Worm (Caenorhabditis elegans) whole organism, L1 larva: Measurements from ENCODE around the gene clec-48.
A peak's percentile ranks its signal among the peaks of the same experiment; 100 is the strongest.

Experiments used
- C04F5.9 ChIP-seq: sonication (generic microtip); optimal IDR thresholded peaks from 2 replicates; lab custom pipeline; 2016; ENCODE audit warnings: missing genetic modification characterization, missing compliant biosample characterization
- C16A3.4 ChIP-seq: fragments of 150-350 bp; optimal IDR thresholded peaks from 2 replicates; lab custom pipeline; 2014; ENCODE audit warnings: missing biosample characterization, missing genetic modification characterization
- Y116A8C.19 ChIP-seq: sonication (generic microtip); optimal IDR thresholded peaks from 2 replicates; lab custom pipeline; 2016; ENCODE audit warnings: missing compliant biosample characterization, missing genetic modification characterization, borderline replicate concordance
- ama-1 ChIP-seq: fragments of 150-350 bp; optimal IDR thresholded peaks from 2 replicates; lab custom pipeline; 2014
- blmp-1 ChIP-seq: fragments of 150-350 bp; optimal IDR thresholded peaks from 2 replicates; lab custom pipeline; 2014; ENCODE audit warnings: missing biosample characterization, missing genetic modification characterization
- ceh-8 ChIP-seq: fragments of 200-800 bp; sonication (Bioruptor generic); optimal IDR thresholded peaks from 2 replicates; lab custom pipeline; 2018; ENCODE audit warnings: mild to moderate bottlenecking, missing genetic modification characterization, moderate library complexity, missing compliant biosample characterization
- ceh-82 ChIP-seq, 3 experiments: fragments of 150-350 bp in 1 of 3; sonication (generic microtip) in 2 of 3; optimal IDR thresholded peaks; 2 replicates each; lab custom pipeline; 2014 to 2017; ENCODE audit warnings: missing biosample characterization in 3 of 3, missing genetic modification characterization in 3 of 3
- ceh-88 ChIP-seq: fragments of 200-800 bp; sonication (Bioruptor generic); IDR thresholded peaks from 2 replicates; pipeline ENCODE4 v1.3.6; 2022; ENCODE audit warnings: missing genetic modification characterization, missing compliant biosample characterization
- ceh-90 ChIP-seq: sonication (generic microtip); optimal IDR thresholded peaks from 2 replicates; lab custom pipeline; 2016; ENCODE audit warnings: missing genetic modification characterization, missing compliant biosample characterization
- ces-1 ChIP-seq: fragments of 150-350 bp; optimal IDR thresholded peaks from 2 replicates; lab custom pipeline; 2014; ENCODE audit warnings: missing biosample characterization, missing genetic modification reagents, missing genetic modification characterization
- efl-1 ChIP-seq, 4 experiments: fragments of 150-350 bp; optimal IDR thresholded peaks in 3 of 4; peaks in 1 of 4; 1 replicate in 1 of 4; 2 replicates in 3 of 4; lab custom pipeline; 2014; ENCODE audit warnings: missing biosample characterization in 2 of 4, missing genetic modification characterization in 2 of 4, missing genetic modification reagents in 2 of 4
- egl-13 ChIP-seq: sonication (generic microtip); optimal IDR thresholded peaks from 2 replicates; lab custom pipeline; 2016; ENCODE audit warnings: missing genotype, missing genetic modification reagents, missing genetic modification characterization, missing compliant biosample characterization
- ets-5 ChIP-seq: fragments of 200-800 bp; sonication (Bioruptor generic); IDR thresholded peaks from 2 replicates; pipeline ENCODE4 v1.3.6; 2022; ENCODE audit warnings: missing genetic modification characterization, missing compliant biosample characterization
- grh-1 ChIP-seq: fragments of 200-800 bp; sonication (Bioruptor generic); IDR thresholded peaks from 2 replicates; pipeline ENCODE4 v1.3.6; 2022; ENCODE audit warnings: missing genetic modification reagents, missing genetic modification characterization, missing compliant biosample characterization
- jun-1 ChIP-seq: fragments of 150-350 bp; optimal IDR thresholded peaks from 2 replicates; lab custom pipeline; 2014; ENCODE audit warnings: missing biosample characterization, missing genetic modification reagents, missing genetic modification characterization
- lin-13 ChIP-seq: fragments of 150-350 bp; optimal IDR thresholded peaks from 2 replicates; lab custom pipeline; 2014; ENCODE audit warnings: missing biosample characterization, missing genetic modification reagents, missing genetic modification characterization
- lin-15B ChIP-seq: fragments of 150-350 bp; sonication (generic microtip); optimal IDR thresholded peaks from 3 replicates; lab custom pipeline; 2014; ENCODE audit warnings: missing biosample characterization, missing genetic modification characterization
- lir-3 ChIP-seq: sonication (generic microtip); optimal IDR thresholded peaks from 2 replicates; lab custom pipeline; 2016; ENCODE audit warnings: mild to moderate bottlenecking, missing genetic modification characterization, moderate library complexity, missing compliant biosample characterization; ENCODE audit not compliant: poor library complexity
- mab-9 ChIP-seq: fragments of 200-800 bp; sonication (Bioruptor generic); IDR thresholded peaks from 2 replicates; pipeline ENCODE4 v1.3.6; 2022; ENCODE audit warnings: missing genetic modification reagents, missing genetic modification characterization, missing compliant biosample characterization
- mef-2 ChIP-seq: fragments of 150-350 bp; optimal IDR thresholded peaks from 2 replicates; lab custom pipeline; 2014; ENCODE audit warnings: missing biosample characterization, missing genetic modification characterization
- nhr-11 ChIP-seq: fragments of 150-350 bp; optimal IDR thresholded peaks from 2 replicates; lab custom pipeline; 2014; ENCODE audit warnings: missing biosample characterization, missing genetic modification characterization
- nhr-76 ChIP-seq: sonication (generic microtip); optimal IDR thresholded peaks from 2 replicates; lab custom pipeline; 2017; ENCODE audit warnings: missing biosample characterization, missing genetic modification characterization
- nhr-85 ChIP-seq: sonication (generic microtip); peaks from one replicate; lab custom pipeline; 2016; ENCODE audit warnings: missing genetic modification characterization, inconsistent platforms, missing compliant biosample characterization
- nhr-90 ChIP-seq: sonication (generic microtip); optimal IDR thresholded peaks from 2 replicates; lab custom pipeline; 2016; ENCODE audit warnings: mild to moderate bottlenecking, missing genetic modification characterization, missing compliant biosample characterization; ENCODE audit not compliant: poor library complexity
- pag-3 ChIP-seq: sonication (generic microtip); optimal IDR thresholded peaks from 2 replicates; lab custom pipeline; 2017; ENCODE audit warnings: missing genetic modification characterization, mild to moderate bottlenecking, missing compliant biosample characterization, antibody characterized with exemption, borderline replicate concordance; ENCODE audit not compliant: insufficient read depth
- rnt-1 ChIP-seq: sonication (generic microtip); optimal IDR thresholded peaks from 2 replicates; lab custom pipeline; 2016; ENCODE audit warnings: mild to moderate bottlenecking, missing genetic modification characterization, moderate library complexity, missing compliant biosample characterization
- sup-37 ChIP-seq: fragments of 200-800 bp; sonication (Bioruptor generic); optimal IDR thresholded peaks from 2 replicates; lab custom pipeline; 2018; ENCODE audit warnings: mild to moderate bottlenecking, missing genetic modification characterization, missing compliant biosample characterization
- tbx-2 ChIP-seq: sonication (generic microtip); optimal IDR thresholded peaks from 2 replicates; lab custom pipeline; 2016; ENCODE audit warnings: missing genetic modification characterization, missing compliant biosample characterization
- unc-130 ChIP-seq: fragments of 150-350 bp; optimal IDR thresholded peaks from 2 replicates; lab custom pipeline; 2017; ENCODE audit warnings: missing biosample characterization, missing genetic modification characterization, inconsistent platforms
- unc-62 ChIP-seq: fragments of 150-350 bp; optimal IDR thresholded peaks from 2 replicates; lab custom pipeline; 2014; ENCODE audit warnings: missing biosample characterization, missing genetic modification reagents, missing genetic modification characterization
- unc-86 ChIP-seq: sonication (generic microtip); optimal IDR thresholded peaks from 2 replicates; lab custom pipeline; 2016; ENCODE audit warnings: missing genetic modification characterization, missing compliant biosample characterization
- zip-4 ChIP-seq: fragments of 200-800 bp; sonication (Bioruptor generic); optimal IDR thresholded peaks from 2 replicates; lab custom pipeline; 2018; ENCODE audit warnings: mild to moderate bottlenecking, missing genetic modification characterization, moderate library complexity, missing compliant biosample characterization
- ztf-11 ChIP-seq, 2 experiments: sonication (generic microtip); optimal IDR thresholded peaks; 2 replicates each; lab custom pipeline; 2016 to 2017; ENCODE audit warnings: missing genetic modification characterization in 2 of 2, missing biosample characterization in 1 of 2, missing compliant biosample characterization in 1 of 2

The clec-48 gene

DNA sequence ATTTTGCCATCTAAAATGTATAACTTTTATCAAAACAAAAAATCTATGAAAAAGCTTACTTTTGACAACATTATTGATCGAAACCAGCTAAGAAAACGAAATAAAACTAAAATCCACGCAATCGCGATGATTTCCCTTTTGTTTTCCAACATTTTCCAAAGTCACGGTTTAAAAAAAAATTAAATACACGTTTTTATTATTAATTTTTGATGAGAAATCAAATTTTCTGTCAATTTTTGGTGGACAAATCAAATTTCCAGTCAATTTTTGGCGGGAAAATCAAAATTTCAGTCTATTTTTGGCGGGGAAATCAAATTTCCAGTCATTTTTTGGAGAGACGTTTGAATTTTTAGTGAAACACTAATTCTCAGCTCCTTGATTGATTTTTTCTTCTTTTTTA is 6.9 kb downstream of the clec-48 start, which contains the start of gene C14A6.5:
Gene C14A6.5, minus strand, starts transcription at position 101 of the 400 bp plus-strand sequence.
- TF ChIP-seq rnt-1 (tag; lab: Kevin White, UChicago) (no peak), nhr-90 (tag; lab: Kevin White, UChicago) (no peak), ceh-90 (tag; lab: Kevin White, UChicago) (no peak), ztf-11 (tag; optimal IDR thresholded peaks at IDR 0.05; lab: Kevin White, UChicago) (no peak), egl-13 (tag; lab: Kevin White, UChicago) (no peak), ets-5 (no peak), blmp-1 (tag; lab: Kevin White, UChicago) (no peak)

DNA sequence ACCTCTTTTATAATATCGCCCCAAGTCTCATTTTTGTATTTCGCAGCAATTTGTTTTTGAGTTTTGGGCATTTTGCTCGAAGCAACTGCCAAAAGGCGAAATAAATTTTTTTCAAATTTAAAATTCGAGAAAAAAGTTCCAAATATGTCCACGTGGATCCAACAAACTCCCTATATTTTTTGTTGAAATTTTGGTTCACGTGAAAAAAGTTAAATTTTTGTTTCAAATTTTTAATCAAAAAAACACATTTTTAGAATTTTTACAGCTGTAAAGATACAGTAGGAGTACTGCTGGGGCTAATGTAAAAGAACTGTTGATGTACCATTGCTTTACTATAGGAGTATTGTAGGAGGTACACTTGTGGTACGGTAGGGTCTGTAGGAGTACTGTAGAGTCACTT is 9.3 kb downstream of the clec-48 start, which contains the start of gene C14A6.6:
Gene C14A6.6, minus strand, starts transcription at position 101 of the 400 bp plus-strand sequence.
- no peak for TF ChIP-seq tbx-2 (tag; lab: Kevin White, UChicago)
- no peak for TF ChIP-seq lir-3
- TF ChIP-seq ama-1 (lab: Kevin White, UChicago), result no peak
- TF ChIP-seq sup-37, result no peak
- TF ChIP-seq unc-86, result no peak
- TF ChIP-seq unc-130 (tag; lab: Kevin White, UChicago), result no peak
- TF ChIP-seq zip-4 (GFP tag; lab: Kevin White, UChicago), result no peak
- TF ChIP-seq grh-1, result no peak
- TF ChIP-seq nhr-90 (tag; lab: Kevin White, UChicago), result no peak
- TF ChIP-seq pag-3 (tag; lab: Kevin White, UChicago), result no peak
- no peak for TF ChIP-seq ets-5
- TF ChIP-seq rnt-1 (tag; lab: Kevin White, UChicago), result no peak
- TF ChIP-seq lin-15B (tag; lab: Kevin White, UChicago), result no peak
- no peak for TF ChIP-seq nhr-76 (tag; lab: Kevin White, UChicago)
- no peak for TF ChIP-seq C16A3.4 (tag; lab: Kevin White, UChicago)
- TF ChIP-seq unc-62, result no peak

DNA sequence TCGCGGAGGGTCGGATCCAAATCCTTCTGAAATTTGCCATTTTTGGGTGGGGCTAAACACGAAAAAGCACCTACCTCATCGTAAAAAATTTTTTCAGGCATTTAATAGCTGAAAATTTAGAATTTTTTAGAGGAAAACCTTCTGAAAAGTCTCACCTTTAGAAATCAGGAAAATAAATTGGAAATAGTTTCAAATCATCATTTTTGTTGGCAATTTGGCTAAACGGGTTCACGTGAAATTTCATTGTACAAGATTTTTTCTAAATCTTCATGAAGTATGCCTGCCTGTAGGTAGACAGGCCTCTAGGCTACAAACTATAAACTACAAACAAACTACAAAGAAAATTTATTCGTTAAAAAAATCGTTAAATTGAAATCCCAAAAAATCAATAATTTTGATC is 10.4 kb downstream of the clec-48 start, which contains the start of gene C14A6.7:
Gene C14A6.7, minus strand, starts transcription at position 101 of the 400 bp plus-strand sequence.
- TF ChIP-seq tbx-2 (tag; lab: Kevin White, UChicago) (no peak), Y116A8C.19 (tag; lab: Kevin White, UChicago) (no peak), ceh-8 (GFP tag; lab: Kevin White, UChicago) (no peak), C04F5.9 (tag; lab: Kevin White, UChicago) (no peak), lin-15B (tag; lab: Kevin White, UChicago) (no peak), ceh-82 (tag; optimal IDR thresholded peaks at IDR 0.05; lab: Kevin White, UChicago) (no peak), mab-9 (GFP tag; lab: Robert Waterston, UW) (no peak), lin-13 (GFP tag; lab: Kevin White, UChicago) (no peak), ceh-88 (GFP tag; lab: Robert Waterston, UW) (no peak), nhr-90 (tag; lab: Kevin White, UChicago) (no peak), jun-1 (tag; lab: Kevin White, UChicago) (no peak)

DNA sequence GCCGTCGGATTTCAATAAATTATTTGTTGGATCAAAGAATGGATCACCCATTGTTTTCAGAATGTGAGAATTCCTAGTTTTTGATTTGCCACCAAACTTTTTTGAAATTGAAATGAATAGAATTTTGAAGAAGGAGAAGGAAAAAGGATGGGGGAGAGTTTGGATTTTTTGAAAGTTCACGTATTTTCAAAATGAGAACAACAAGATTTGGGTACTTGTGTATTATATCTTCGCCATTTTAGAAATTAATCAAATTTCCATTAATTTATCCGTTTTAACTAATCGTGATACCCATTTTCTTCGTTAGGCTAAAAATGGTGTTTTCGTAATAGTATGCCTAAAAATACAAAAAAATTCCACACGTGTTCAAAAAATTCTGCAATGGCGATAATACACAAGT is 13.7 kb downstream of the clec-48 start, which contains the start of gene C14A6.8:
Gene C14A6.8, minus strand, starts transcription at position 101 of the 400 bp plus-strand sequence.
- TF ChIP-seq efl-1 (optimal IDR thresholded peaks at IDR 0.05; lab: Kevin White, UChicago), result no peak
- TF ChIP-seq efl-1 (GFP tag; optimal IDR thresholded peaks at IDR 0.05 in 1 of 2; lab: Kevin White, UChicago), result peak in 1 of 2 experiments; percentile 34
- TF ChIP-seq ces-1 (GFP tag; lab: Kevin White, UChicago), result no peak
- TF ChIP-seq mab-9 (GFP tag; lab: Robert Waterston, UW), result no peak
- TF ChIP-seq, all 84 proteins: peak for 1

DNA sequence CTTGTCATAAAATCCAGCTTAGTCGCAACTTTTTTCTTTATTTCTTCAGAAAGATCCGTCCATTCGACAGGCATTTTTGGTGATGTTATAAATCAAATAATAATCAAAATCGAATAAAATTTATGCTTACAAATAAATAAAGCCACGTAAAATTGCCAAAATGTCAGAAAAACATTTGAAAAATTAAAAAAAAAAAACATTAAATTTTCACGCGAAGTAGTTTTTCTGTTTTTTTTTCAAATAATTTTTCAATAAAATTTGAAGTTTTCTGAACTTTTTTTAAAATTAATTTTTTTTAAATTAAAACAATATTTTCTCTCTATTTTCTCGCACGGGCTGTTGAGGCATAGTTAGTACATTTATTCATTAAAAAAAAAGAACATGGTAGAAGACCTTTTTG is 20.8 kb downstream of the clec-48 start, which contains the start of gene C31G12.4:
Gene C31G12.4, minus strand, starts transcription at position 101 of the 400 bp plus-strand sequence.
- no peak for TF ChIP-seq tbx-2 (tag; lab: Kevin White, UChicago)
- no peak for TF ChIP-seq nhr-85 (tag; lab: Kevin White, UChicago)
- TF ChIP-seq mef-2, result no peak
- TF ChIP-seq nhr-11 (tag; lab: Kevin White, UChicago), result no peak
